Worm (Caenorhabditis elegans): ENCODE measurements around the gene F41G3.19.

Gene F41G3.19

ce11 chrII:6729331-6729730 is 22.6 kb downstream of the F41G3.19 start, which contains the start of gene T14B4.8:
T14B4.8 (minus strand) TSS chrII:6729390.
- TF ChIP-seq hmg-1.2 (GFP tag; IDR thresholded peaks at IDR 0.05) (peak; percentile 63; the same call in 1 of the 2 replicates), F37B4.10 (GFP tag; IDR thresholded peaks at IDR 0.05) (no peak)

ce11 chrII:6726814-6727213 is 25.1 kb downstream of the F41G3.19 start:
- TF ChIP-seq ztf-3 (GFP tag; optimal IDR thresholded peaks at IDR 0.05) (no peak), lin-40 (tag; optimal IDR thresholded peaks at IDR 0.05) (no peak), B0019.2 (GFP tag; conservative IDR thresholded peaks at IDR 0.05) (no peak), K12H6.12 (tag; optimal IDR thresholded peaks at IDR 0.05) (no peak), hlh-12 (tag; optimal IDR thresholded peaks at IDR 0.05) (no peak), madf-6 (GFP tag; IDR thresholded peaks at IDR 0.05) (no peak), tbx-9 (tag; optimal IDR thresholded peaks at IDR 0.05; ENCODE audit: borderline replicate concordance) (no peak), attf-3 (GFP tag; conservative IDR thresholded peaks at IDR 0.05) (no peak), lin-35 (GFP tag; optimal IDR thresholded peaks at IDR 0.05) (no peak), rec-8 (tag; optimal IDR thresholded peaks at IDR 0.05) (no peak), ceh-58 (GFP tag; IDR thresholded peaks at IDR 0.05) (no peak), zfh-2 (GFP tag; conservative IDR thresholded peaks at IDR 0.05) (no peak), madf-3 (GFP tag; IDR thresholded peaks at IDR 0.05) (no peak), Y56A3A.18 (GFP tag; IDR thresholded peaks at IDR 0.05) (no peak), cebp-2 (GFP tag; IDR thresholded peaks at IDR 0.05) (no peak), unc-130 (GFP tag; optimal IDR thresholded peaks at IDR 0.05) (no peak), nhr-179 (tag; optimal IDR thresholded peaks at IDR 0.05) (no peak)

- TF ChIP-seq efl-1 (GFP tag; optimal IDR thresholded peaks at IDR 0.05) (no peak), B0035.1 (tag; optimal IDR thresholded peaks at IDR 0.05) (no peak), B0019.2 (GFP tag; conservative IDR thresholded peaks at IDR 0.05) (no peak), snpc-1.1 (tag; optimal IDR thresholded peaks at IDR 0.05; ENCODE audit: insufficient read depth) (peak; percentile 14), Y56A3A.18 (GFP tag; IDR thresholded peaks at IDR 0.05) (no peak), mcd-1 (GFP tag; IDR thresholded peaks at IDR 0.05) (peak; percentile 51; the same call in 1 of the 2 replicates), ceh-40 (GFP tag; IDR thresholded peaks at IDR 0.05) (no peak), athp-1 (tag; optimal IDR thresholded peaks at IDR 0.05) (no peak), mel-28 (tag; optimal IDR thresholded peaks at IDR 0.05; ENCODE audit: borderline replicate concordance) (no peak), cebp-1 (GFP tag; IDR thresholded peaks at IDR 0.05) (no peak), cebp-1 (tag; optimal IDR thresholded peaks at IDR 0.05) (no peak), nhr-120 (GFP tag; IDR thresholded peaks at IDR 0.05) (no peak), let-607 (tag; optimal IDR thresholded peaks at IDR 0.05) (no peak), nfya-1 (tag; optimal IDR thresholded peaks at IDR 0.05; ENCODE audit: borderline replicate concordance, insufficient read depth) (no peak), lag-1 (GFP tag; IDR thresholded peaks at IDR 0.05) (no peak), egl-18 (GFP tag; IDR thresholded peaks at IDR 0.05) (no peak), snpc-3.4 (tag; optimal IDR thresholded peaks at IDR 0.05) (peak; percentile 12), madf-10 (tag; optimal IDR thresholded peaks at IDR 0.05) (no peak), D2030.7 (GFP tag; IDR thresholded peaks at IDR 0.05) (peak; percentile 41), ZK185.1 (tag; optimal IDR thresholded peaks at IDR 0.05; ENCODE audit: poor library complexity, severe bottlenecking) (peak; percentile 32), lin-26 (GFP tag; IDR thresholded peaks at IDR 0.05) (no peak; the same call in 1 of the 2 replicates), mes-4 (tag; optimal IDR thresholded peaks at IDR 0.05) (no peak), B0336.3 (GFP tag; IDR thresholded peaks at IDR 0.05) (no peak), somi-1 (GFP tag; optimal IDR thresholded peaks at IDR 0.05) (no peak), chd-7 (tag; optimal IDR thresholded peaks at IDR 0.05) (peak; percentile 39), atf-7 (tag; optimal IDR thresholded peaks at IDR 0.05) (peak; percentile 4), rpc-1 (optimal IDR thresholded peaks at IDR 0.05) (peak; percentile 68), rpc-1 (tag; optimal IDR thresholded peaks at IDR 0.05) (peak; percentile 81), zim-3 (tag; optimal IDR thresholded peaks at IDR 0.05) (no peak), ceh-27 (GFP tag; optimal IDR thresholded peaks at IDR 0.05) (peak; percentile 41)
Measured at ce11 chrII:6721581-6721980, 30.3 kb downstream of the F41G3.19 start.

Measured in whole organism, young adult.